Worm (Caenorhabditis elegans): Measurements from ENCODE around the gene C15C8.8.

C15C8.8 gene

DNA sequence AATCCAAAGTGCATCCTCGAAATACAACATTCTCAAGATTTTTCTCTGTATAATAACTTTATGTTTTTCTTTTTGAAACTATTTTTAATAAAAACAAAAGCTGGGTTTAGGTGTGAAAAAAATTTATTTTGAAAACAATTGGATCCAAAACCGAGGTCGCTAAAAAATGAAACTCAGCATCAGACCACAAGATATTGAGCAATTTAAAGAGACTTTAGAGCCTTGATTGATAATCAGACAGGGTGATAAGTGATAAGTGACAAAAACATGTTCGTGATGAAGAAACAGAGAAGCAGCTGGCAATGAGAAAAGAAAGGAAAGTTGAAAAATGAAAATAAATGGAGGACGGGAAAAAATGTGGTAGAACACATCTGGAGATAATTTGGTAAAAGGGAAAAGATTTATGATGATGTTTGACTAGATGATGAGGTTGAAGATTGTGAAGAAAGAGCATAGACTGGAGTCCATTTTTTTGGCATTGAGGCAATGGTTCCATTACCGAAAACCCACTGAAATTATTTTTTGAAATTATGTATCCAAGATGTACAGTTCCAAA is 734 bp downstream of the C15C8.8 start, which contains the start of gene C15C8.6:
TSS of gene C15C8.6 (minus strand) at position 51 of the 556 bp plus-strand sequence.
- TF ChIP-seq blmp-1 (tag; optimal IDR thresholded peaks at IDR 0.05) (no peak), fkh-4 (tag; optimal IDR thresholded peaks at IDR 0.05; ENCODE audit: borderline replicate concordance) (peak; percentile 83), nhr-71 (tag; optimal IDR thresholded peaks at IDR 0.05) (no peak), dsc-1 (tag; optimal IDR thresholded peaks at IDR 0.05) (peak; percentile 87)

- TF ChIP-seq nhr-90 (tag; optimal IDR thresholded peaks at IDR 0.05; ENCODE audit: poor library complexity) (no peak), ceh-90 (tag; optimal IDR thresholded peaks at IDR 0.05) (no peak), ceh-8 (GFP tag; optimal IDR thresholded peaks at IDR 0.05) (no peak), C16A3.4 (tag; optimal IDR thresholded peaks at IDR 0.05) (no peak), aly-2 (tag; optimal IDR thresholded peaks at IDR 0.05) (no peak)
Measured at ce11 chrV:12749558-12749957, 2.7 kb downstream of the C15C8.8 start.

DNA sequence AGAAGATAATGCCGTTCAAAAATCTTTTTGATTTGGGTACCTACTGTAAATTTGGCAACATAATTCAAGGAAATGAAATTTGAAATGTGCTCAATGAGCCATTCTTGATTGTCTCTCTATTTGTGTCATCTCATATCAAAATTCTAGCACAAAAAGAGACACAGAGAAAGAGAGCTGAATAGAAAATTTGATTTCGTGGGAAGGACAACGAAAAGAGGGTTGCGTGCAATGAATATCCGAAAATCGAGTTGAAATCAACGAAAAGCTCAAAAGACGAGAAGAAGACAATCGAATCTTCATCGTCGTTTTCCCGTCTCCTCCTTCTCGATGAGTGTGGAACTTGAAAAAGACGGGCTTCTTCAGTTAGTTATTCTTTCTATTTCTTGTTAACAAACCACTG is 4.5 kb downstream of the C15C8.8 start, which contains the start of gene C15C8.5:
TSS of gene C15C8.5 (plus strand) at position 152 of the 400 bp plus-strand sequence.
- TF ChIP-seq ces-1 (GFP tag; optimal IDR thresholded peaks at IDR 0.05), result peak; percentile 43
- peak; percentile 93 for TF ChIP-seq fkh-10 (GFP tag; optimal IDR thresholded peaks at IDR 0.05)
- TF ChIP-seq nhr-85 (tag), result no peak
- TF ChIP-seq dsc-1 (tag; optimal IDR thresholded peaks at IDR 0.05), result no peak
- no peak for TF ChIP-seq hlh-4 (tag; optimal IDR thresholded peaks at IDR 0.05)
- no peak for TF ChIP-seq elt-3 (tag; optimal IDR thresholded peaks at IDR 0.05)
- no peak for TF ChIP-seq snu-23 (GFP tag; optimal IDR thresholded peaks at IDR 0.05)
- TF ChIP-seq lin-14 (GFP tag; optimal IDR thresholded peaks at IDR 0.05), result peak; percentile 36
- no peak for TF ChIP-seq ets-5 (GFP tag; IDR thresholded peaks at IDR 0.05)
- no peak for TF ChIP-seq lin-39 (tag; optimal IDR thresholded peaks at IDR 0.05)
- no peak for TF ChIP-seq lin-15B (tag; optimal IDR thresholded peaks at IDR 0.05)
- no peak for TF ChIP-seq fkh-8 (tag; optimal IDR thresholded peaks at IDR 0.05)
- TF ChIP-seq snpc-4 (tag; optimal IDR thresholded peaks at IDR 0.05), result no peak
- TF ChIP-seq nhr-19 (GFP tag; conservative IDR thresholded peaks at IDR 0.05), result no peak

ce11 chrV:12747431-12747830 is 4.9 kb downstream of the C15C8.8 start, which contains the start of gene C15C8.4:
TSS of gene C15C8.4 (minus strand) at chrV:12747463.
- TF ChIP-seq fos-1 (tag; optimal IDR thresholded peaks at IDR 0.05), result no peak
- no peak for TF ChIP-seq efl-3 (GFP tag; optimal IDR thresholded peaks at IDR 0.05)
- no peak for TF ChIP-seq lin-35 (GFP tag; optimal IDR thresholded peaks at IDR 0.05)
- TF ChIP-seq egl-13 (tag; optimal IDR thresholded peaks at IDR 0.05), result no peak
- TF ChIP-seq lin-14 (GFP tag; optimal IDR thresholded peaks at IDR 0.05), result no peak
- no peak for TF ChIP-seq unc-30 (tag; optimal IDR thresholded peaks at IDR 0.05)
- no peak for TF ChIP-seq nhr-19 (GFP tag; conservative IDR thresholded peaks at IDR 0.05)
- peak; percentile 37 for TF ChIP-seq mep-1 (tag; optimal IDR thresholded peaks at IDR 0.05)
- no peak for TF ChIP-seq dsc-1 (tag; optimal IDR thresholded peaks at IDR 0.05)
- no peak for TF ChIP-seq pag-3 (tag; optimal IDR thresholded peaks at IDR 0.05; ENCODE audit: borderline replicate concordance, insufficient read depth)
- TF ChIP-seq lsy-2 (tag; optimal IDR thresholded peaks at IDR 0.05), result peak in 1 of 2 experiments; percentile 50
- TF ChIP-seq zag-1 (tag; optimal IDR thresholded peaks at IDR 0.05), result no peak
- no peak for TF ChIP-seq ztf-4 (tag; optimal IDR thresholded peaks at IDR 0.05)
- peak; percentile 15 to 20 for TF ChIP-seq efl-1 (optimal IDR thresholded peaks at IDR 0.05)
- TF ChIP-seq efl-1 (GFP tag; optimal IDR thresholded peaks at IDR 0.05 in 1 of 2), result peak; percentile 12 to 85
- TF ChIP-seq vab-15 (tag; optimal IDR thresholded peaks at IDR 0.05), result no peak
- TF ChIP-seq nhr-84 (tag; optimal IDR thresholded peaks at IDR 0.05), result no peak
- TF ChIP-seq elt-2 (tag; optimal IDR thresholded peaks at IDR 0.05), result no peak
- TF ChIP-seq mab-9 (GFP tag; IDR thresholded peaks at IDR 0.05), result no peak
- no peak for TF ChIP-seq unc-98 (GFP tag; IDR thresholded peaks at IDR 0.05)
- TF ChIP-seq ama-1 (optimal IDR thresholded peaks at IDR 0.05), result no peak
- no peak for TF ChIP-seq lir-3 (tag; optimal IDR thresholded peaks at IDR 0.05; ENCODE audit: poor library complexity)
- TF ChIP-seq lin-13 (GFP tag; optimal IDR thresholded peaks at IDR 0.05), result peak; percentile 9
- no peak for TF ChIP-seq Y116A8C.19 (tag; optimal IDR thresholded peaks at IDR 0.05; ENCODE audit: borderline replicate concordance)
- TF ChIP-seq dpl-1 (GFP tag; optimal IDR thresholded peaks at IDR 0.05), result peak in 1 of 3 experiments; percentile 40
- TF ChIP-seq rnt-1 (tag; optimal IDR thresholded peaks at IDR 0.05), result peak; percentile 12
- no peak for TF ChIP-seq C16A3.4 (tag; optimal IDR thresholded peaks at IDR 0.05)
- no peak for TF ChIP-seq ceh-63 (GFP tag; optimal IDR thresholded peaks at IDR 0.05)
- no peak for TF ChIP-seq nhr-20 (tag; optimal IDR thresholded peaks at IDR 0.05)
- no peak for TF ChIP-seq pqm-1 (tag; optimal IDR thresholded peaks at IDR 0.05)

Measured in whole organism, L1 larva.